Fruit fly (Drosophila melanogaster) ovary, adult (tissue): ENCODE measurements around the gene DPCoAC.

ENCODE experiments used
- CG17801 ChIP-seq: fragments of 200-800 bp; optimal IDR thresholded peaks from 2 replicates; lab custom pipeline; 2019; ENCODE audit warnings: missing biosample characterization, mild to moderate bottlenecking, missing genetic modification characterization, moderate library complexity; ENCODE audit not compliant: partially characterized antibody

DPCoAC gene

dm6 chr3R:20592517-20593462, 35.3 kb upstream of the DPCoAC start, which contains the start of the genes Pus1 and bon:
TSS of gene Pus1 (minus strand) at chr3R:20592671.
TSS of gene bon (plus strand) at chr3R:20593139.
- peak; percentile 35 for TF ChIP-seq CG17801 (GFP tag; lab: Kevin White, UChicago)

- peak; percentile 67 for TF ChIP-seq CG17801 (GFP tag; lab: Kevin White, UChicago)
Measured at dm6 chr3R:20588480-20588785, 31.0 kb upstream of the DPCoAC start, which contains the start of gene Srp72. TSS of gene Srp72 (plus strand) at chr3R:20588711.

- TF ChIP-seq CG17801 (GFP tag; lab: Kevin White, UChicago): peak; percentile 65
Measured at dm6 chr3R:20587630-20588479, 30.4 kb upstream of the DPCoAC start, which contains the start of gene Septin2. TSS of gene Septin2 (minus strand) at chr3R:20588356.

- no peak for TF ChIP-seq CG17801 (GFP tag; lab: Kevin White, UChicago)
Measured at dm6 chr3R:20586409-20586808, 28.9 kb upstream of the DPCoAC start.

- TF ChIP-seq CG17801 (GFP tag; lab: Kevin White, UChicago): peak; percentile 40
Measured at dm6 chr3R:20585566-20585965, 28.1 kb upstream of the DPCoAC start, which contains the start of gene CG16953. TSS of gene CG16953 (minus strand) at chr3R:20585833.

dm6 chr3R:20581376-20581775, 23.9 kb upstream of the DPCoAC start, which contains the start of gene CG34008:
TSS of gene CG34008 (minus strand) at chr3R:20581522.
- no peak for TF ChIP-seq CG17801 (GFP tag; lab: Kevin White, UChicago)

dm6 chr3R:20579816-20580215, 22.3 kb upstream of the DPCoAC start, which contains the start of the genes EloB and Srp14:
TSS of gene EloB (minus strand) at chr3R:20579850.
TSS of gene Srp14 (plus strand) at chr3R:20580115.
- peak; percentile 88 for TF ChIP-seq CG17801 (GFP tag; lab: Kevin White, UChicago)

- TF ChIP-seq CG17801 (GFP tag; lab: Kevin White, UChicago): no peak
Measured at dm6 chr3R:20576789-20577188, 19.3 kb upstream of the DPCoAC start, which contains the start of the genes TFAM and CG5412. TSS of gene TFAM (minus strand) at chr3R:20577010. TSS of gene CG5412 (plus strand) at chr3R:20577053.

- peak; percentile 70 for TF ChIP-seq CG17801 (GFP tag; lab: Kevin White, UChicago)
Measured at dm6 chr3R:20574535-20574980, 17.1 kb upstream of the DPCoAC start.

dm6 chr3R:20573326-20573725, 15.9 kb upstream of the DPCoAC start:
- no peak for TF ChIP-seq CG17801 (GFP tag; lab: Kevin White, UChicago)

- no peak for TF ChIP-seq CG17801 (GFP tag; lab: Kevin White, UChicago)
Measured at dm6 chr3R:20567507-20568222, 10.2 kb upstream of the DPCoAC start.

- no peak for TF ChIP-seq CG17801 (GFP tag; lab: Kevin White, UChicago)
Measured at dm6 chr3R:20565546-20565948, 8.1 kb upstream of the DPCoAC start.

- no peak for TF ChIP-seq CG17801 (GFP tag; lab: Kevin White, UChicago)
Measured at dm6 chr3R:20563830-20564421, 6.5 kb upstream of the DPCoAC start, which contains the start of gene CG10877. TSS of gene CG10877 (minus strand) at chr3R:20564067.
